Worm (Caenorhabditis elegans) whole organism, midembryonic: ENCODE measurements around the gene C25A8.1.

ENCODE experiments used
- klf-2 ChIP-seq: fragments of 200-800 bp; sonication (Bioruptor generic); conservative IDR thresholded peaks from 2 replicates; pipeline ENCODE4 v1.3.6; 2022; ENCODE audit warnings: missing genetic modification reagents, missing genetic modification characterization, missing compliant biosample characterization
- ref-1 ChIP-seq: fragments of 200-800 bp; sonication (Bioruptor generic); conservative IDR thresholded peaks from 2 replicates; pipeline ENCODE4 v1.3.6; 2022; ENCODE audit warnings: missing genetic modification reagents, missing genetic modification characterization, missing compliant biosample characterization
- tab-1 ChIP-seq: fragments of 200-800 bp; sonication (Bioruptor generic); IDR thresholded peaks from 2 replicates; pipeline ENCODE4 v1.3.6; 2022; ENCODE audit warnings: missing genetic modification characterization, missing compliant biosample characterization
- ztf-23 ChIP-seq: fragments of 200-800 bp; sonication (Bioruptor generic); IDR thresholded peaks from 2 replicates; pipeline ENCODE4 v1.3.6; 2022; ENCODE audit warnings: missing genetic modification reagents, missing genetic modification characterization, missing compliant biosample characterization

- TF ChIP-seq ztf-23 (GFP tag; lab: Robert Waterston, UW) (no peak), ref-1 (GFP tag; lab: Robert Waterston, UW) (no peak), klf-2 (GFP tag; lab: Robert Waterston, UW) (no peak), tab-1 (no peak)
These were observed 35.9 kb downstream of the C25A8.1 start for ce11 chrIV:7046641-7047361.
